Fruit fly (Drosophila melanogaster) S2 (cell line): Measurements from ENCODE around the gene CG32147.

Source experiments
- CG8478 ChIP-seq: fragments of >200 bp; optimal IDR thresholded peaks from 2 replicates; lab custom pipeline; 2018
- CTCF ChIP-seq, 2 experiments: fragments of >200 bp; optimal IDR thresholded peaks; 2 replicates each; lab custom pipeline; 2018

- TF ChIP-seq CG8478 (lab: Kevin White, UChicago) (no peak), CTCF (optimal IDR thresholded peaks at IDR 0.05; lab: Kevin White, UChicago) (no peak)
Observed at dm6 chr3L:15192172-15192571, 48.3 kb upstream of the CG32147 start.
